Worm (Caenorhabditis elegans) whole organism, late embryonic: ENCODE results near the gene gipc-1.
A peak's percentile ranks its signal among the peaks of the same experiment; 100 is the strongest.

Experiments used
- C38D4.7 ChIP-seq: fragments of 200-800 bp; sonication (Bioruptor generic); optimal IDR thresholded peaks from 2 replicates; lab custom pipeline; 2018; ENCODE audit warnings: mild to moderate bottlenecking, missing genetic modification characterization, moderate library complexity, missing compliant biosample characterization
- K02D7.2 ChIP-seq: sonication (generic microtip); optimal IDR thresholded peaks from 2 replicates; lab custom pipeline; 2017; ENCODE audit warnings: mild to moderate bottlenecking, missing genetic modification characterization, missing compliant biosample characterization
- K09A11.1 ChIP-seq: sonication (generic microtip); optimal IDR thresholded peaks from 2 replicates; lab custom pipeline; 2017; ENCODE audit warnings: antibody characterized with exemption, mild to moderate bottlenecking, missing genetic modification characterization, missing compliant biosample characterization; ENCODE audit not compliant: insufficient read depth
- ama-1 ChIP-seq: fragments of 150-350 bp; optimal IDR thresholded peaks from 2 replicates; lab custom pipeline; 2014
- ceh-18 ChIP-seq: sonication (generic microtip); optimal IDR thresholded peaks from 2 replicates; lab custom pipeline; 2016; ENCODE audit warnings: missing genetic modification characterization, missing compliant biosample characterization
- ceh-19 ChIP-seq: fragments of 200-800 bp; sonication (Bioruptor generic); optimal IDR thresholded peaks from 2 replicates; lab custom pipeline; 2018; ENCODE audit warnings: mild to moderate bottlenecking, missing genetic modification characterization, missing compliant biosample characterization
- ceh-22 ChIP-seq: sonication (generic microtip); optimal IDR thresholded peaks from 2 replicates; lab custom pipeline; 2017; ENCODE audit warnings: missing biosample characterization, missing genetic modification characterization
- ceh-30 ChIP-seq: fragments of 150-350 bp; optimal IDR thresholded peaks from 2 replicates; lab custom pipeline; 2014; ENCODE audit warnings: missing biosample characterization, missing genetic modification characterization
- ceh-31 ChIP-seq: sonication (generic microtip); optimal IDR thresholded peaks from 2 replicates; lab custom pipeline; 2016; ENCODE audit warnings: missing genetic modification characterization, missing compliant biosample characterization
- ceh-34 ChIP-seq: sonication (generic microtip); optimal IDR thresholded peaks from 2 replicates; lab custom pipeline; 2016; ENCODE audit warnings: mild to moderate bottlenecking, missing genetic modification characterization, missing compliant biosample characterization
- ceh-45 ChIP-seq: fragments of 200-800 bp; sonication (Bioruptor generic); IDR thresholded peaks from 2 replicates; pipeline ENCODE4 v1.3.6; 2022; ENCODE audit warnings: missing genetic modification reagents, missing genetic modification characterization, missing compliant biosample characterization
- ceh-48 ChIP-seq: sonication (generic microtip); optimal IDR thresholded peaks from 2 replicates; lab custom pipeline; 2016; ENCODE audit warnings: missing genetic modification characterization, inconsistent platforms, missing compliant biosample characterization
- che-1 ChIP-seq: sonication (generic microtip); optimal IDR thresholded peaks from 2 replicates; lab custom pipeline; 2016; ENCODE audit warnings: mild to moderate bottlenecking, missing genetic modification characterization, missing compliant biosample characterization
- dve-1 ChIP-seq: sonication (generic microtip); optimal IDR thresholded peaks from 2 replicates; lab custom pipeline; 2017; ENCODE audit warnings: antibody characterized with exemption, mild to moderate bottlenecking, missing genetic modification characterization, missing compliant biosample characterization
- elt-2 ChIP-seq: sonication (generic microtip); optimal IDR thresholded peaks from 2 replicates; lab custom pipeline; 2016; ENCODE audit warnings: missing genetic modification reagents, missing genetic modification characterization, missing compliant biosample characterization
- fax-1 ChIP-seq: sonication (generic microtip); optimal IDR thresholded peaks from 2 replicates; lab custom pipeline; 2016; ENCODE audit warnings: missing genotype, missing genetic modification characterization, missing compliant biosample characterization
- fkh-10 ChIP-seq: fragments of 150-350 bp; optimal IDR thresholded peaks from 2 replicates; lab custom pipeline; 2014; ENCODE audit warnings: missing biosample characterization, missing genetic modification reagents, missing genetic modification characterization
- gmeb-2 ChIP-seq: sonication (generic microtip); optimal IDR thresholded peaks from 2 replicates; lab custom pipeline; 2016; ENCODE audit warnings: missing genetic modification characterization, inconsistent platforms, missing compliant biosample characterization
- hlh-15 ChIP-seq: sonication (generic microtip); optimal IDR thresholded peaks from 2 replicates; lab custom pipeline; 2016; ENCODE audit warnings: missing genetic modification characterization, missing compliant biosample characterization
- hlh-30 ChIP-seq: sonication (generic microtip); optimal IDR thresholded peaks from 2 replicates; lab custom pipeline; 2017; ENCODE audit warnings: antibody characterized with exemption, missing genetic modification characterization, missing compliant biosample characterization; ENCODE audit not compliant: insufficient read depth
- hlh-6 ChIP-seq: sonication (generic microtip); optimal IDR thresholded peaks from 2 replicates; lab custom pipeline; 2016; ENCODE audit warnings: missing genotype, missing genetic modification characterization, missing compliant biosample characterization
- madf-2 ChIP-seq: sonication (generic microtip); optimal IDR thresholded peaks from 2 replicates; lab custom pipeline; 2017; ENCODE audit warnings: missing genetic modification characterization, missing compliant biosample characterization
- nfya-1 ChIP-seq: sonication (generic microtip); optimal IDR thresholded peaks from 2 replicates; lab custom pipeline; 2017; ENCODE audit warnings: missing genetic modification characterization, mild to moderate bottlenecking, missing compliant biosample characterization, antibody characterized with exemption, moderate library complexity
- nhr-11 ChIP-seq: fragments of 150-350 bp; optimal IDR thresholded peaks from 2 replicates; lab custom pipeline; 2014; ENCODE audit warnings: missing biosample characterization, missing genetic modification characterization
- pha-4 ChIP-seq: fragments of 150-350 bp; optimal IDR thresholded peaks from 2 replicates; lab custom pipeline; 2018; ENCODE audit warnings: missing biosample characterization, missing genetic modification reagents, missing genetic modification characterization
- pqm-1 ChIP-seq: sonication (generic microtip); optimal IDR thresholded peaks from 2 replicates; lab custom pipeline; 2016; ENCODE audit warnings: missing genetic modification characterization, missing compliant biosample characterization
- pros-1 ChIP-seq: fragments of 150-350 bp; optimal IDR thresholded peaks from 2 replicates; lab custom pipeline; 2014; ENCODE audit warnings: missing biosample characterization, missing genetic modification reagents, missing genetic modification characterization
- rnt-1 ChIP-seq: sonication (generic microtip); optimal IDR thresholded peaks from 2 replicates; lab custom pipeline; 2016; ENCODE audit warnings: missing genetic modification characterization, missing compliant biosample characterization
- sox-2 ChIP-seq: fragments of 200-800 bp; sonication (Bioruptor generic); IDR thresholded peaks from 2 replicates; pipeline ENCODE4 v1.3.6; 2022; ENCODE audit warnings: missing genetic modification reagents, missing genetic modification characterization, missing compliant biosample characterization
- syd-9 ChIP-seq: sonication (generic microtip); optimal IDR thresholded peaks from 2 replicates; lab custom pipeline; 2016; ENCODE audit warnings: mild to moderate bottlenecking, missing genetic modification characterization, moderate library complexity, missing compliant biosample characterization
- tbx-7 ChIP-seq: sonication (generic microtip); optimal IDR thresholded peaks from 2 replicates; lab custom pipeline; 2016; ENCODE audit warnings: missing genotype, missing genetic modification characterization, missing compliant biosample characterization
- unc-3 ChIP-seq, 2 experiments: fragments of 200-800 bp in 1 of 2; sonication (Bioruptor generic) in 1 of 2; sonication (generic microtip) in 1 of 2; conservative IDR thresholded peaks in 1 of 2; optimal IDR thresholded peaks in 1 of 2; 2 replicates each; pipeline versions ENCODE4 v1.3.6 to Lab custom; 2016 to 2022; ENCODE audit warnings: missing compliant biosample characterization in 2 of 2, missing genetic modification characterization in 2 of 2, missing genetic modification reagents in 1 of 2
- unc-42 ChIP-seq: sonication (generic microtip); optimal IDR thresholded peaks from 2 replicates; lab custom pipeline; 2016; ENCODE audit warnings: missing genotype, missing genetic modification characterization, missing compliant biosample characterization
- unc-55 ChIP-seq: sonication (generic microtip); optimal IDR thresholded peaks from 2 replicates; lab custom pipeline; 2017; ENCODE audit warnings: missing biosample characterization, missing genetic modification reagents, missing genetic modification characterization
- ztf-16 ChIP-seq: sonication (generic microtip); optimal IDR thresholded peaks from 2 replicates; lab custom pipeline; 2017; ENCODE audit warnings: missing genetic modification characterization, missing compliant biosample characterization

gipc-1 gene

DNA sequence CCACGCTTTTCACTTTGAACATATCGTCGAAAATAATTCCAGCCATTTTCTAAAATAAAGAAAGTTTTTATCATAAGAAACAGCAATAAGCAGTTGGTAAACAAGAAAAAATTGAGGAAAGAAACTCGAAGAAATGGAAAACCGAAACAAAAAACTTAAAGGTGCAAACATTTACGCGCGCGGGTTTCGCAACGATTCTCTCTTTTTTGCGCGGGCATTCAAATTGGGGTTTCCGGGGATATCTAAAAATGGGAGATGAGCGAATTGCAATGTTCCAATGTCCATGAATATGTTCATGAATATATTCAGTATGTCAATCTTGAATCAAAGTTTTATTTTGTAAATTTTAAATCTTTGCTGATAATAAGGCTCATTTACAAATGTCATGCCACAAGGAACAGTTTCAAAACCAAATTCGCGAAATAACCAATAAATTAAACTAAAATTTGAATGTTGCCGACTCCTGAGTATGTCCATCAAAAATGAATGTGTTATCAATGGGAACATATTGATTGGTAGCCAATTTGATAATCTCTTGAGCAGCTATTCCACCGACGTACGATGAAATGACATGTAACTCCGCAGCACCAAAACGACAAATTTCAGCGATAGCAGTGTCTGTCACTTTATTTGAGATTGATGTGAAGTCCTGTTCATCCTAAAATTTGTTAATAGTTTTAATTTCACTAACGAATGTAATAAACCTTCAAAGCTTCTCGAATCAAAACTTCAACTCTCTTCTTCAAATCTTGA, 47.6 kb downstream of the gipc-1 start, which contains the start of gene rpb-8:
rpb-8 (minus strand) TSS at position 49 of the 753 bp plus-strand sequence.
- TF ChIP-seq ceh-31 (tag; lab: Kevin White, UChicago) (peak; percentile 41), unc-55 (GFP tag; lab: Kevin White, UChicago) (no peak), hlh-6 (tag; lab: Kevin White, UChicago) (no peak), unc-42 (tag; lab: Kevin White, UChicago) (peak; percentile 15), ceh-22 (tag; lab: Kevin White, UChicago) (no peak), nfya-1 (peak; percentile 46)

DNA sequence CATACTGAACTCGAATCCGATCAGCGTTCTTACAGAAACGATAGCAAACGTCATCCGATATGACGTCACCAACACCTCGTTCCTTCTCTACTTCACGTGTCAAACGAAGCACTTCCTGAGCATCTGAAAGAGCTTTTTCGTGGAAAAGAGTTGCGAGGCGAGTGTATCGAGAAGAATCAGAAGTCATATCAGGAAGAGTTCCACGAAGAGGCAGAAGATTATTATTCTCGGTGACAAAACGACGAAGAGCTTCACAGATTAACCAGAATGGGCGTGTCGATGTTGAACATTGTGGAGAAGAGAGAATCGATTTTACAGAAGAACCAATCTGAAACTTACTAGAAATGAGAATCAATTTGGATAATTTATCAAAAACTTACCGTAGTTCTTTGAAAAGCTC, 48.3 kb downstream of the gipc-1 start:
- no peak for TF ChIP-seq ceh-30
- no peak for TF ChIP-seq pha-4 (tag; lab: Kevin White, UChicago)
- TF ChIP-seq ama-1 (lab: Kevin White, UChicago), result no peak
- no peak for TF ChIP-seq ztf-16 (tag; lab: Kevin White, UChicago)
- no peak for TF ChIP-seq ceh-45 (GFP tag; lab: Robert Waterston, UW)
- TF ChIP-seq tbx-7, result no peak
- no peak for TF ChIP-seq ceh-48 (tag; lab: Kevin White, UChicago)
- no peak for TF ChIP-seq pros-1 (tag; lab: Kevin White, UChicago)
- no peak for TF ChIP-seq fax-1
- no peak for TF ChIP-seq nhr-11
- TF ChIP-seq C38D4.7 (GFP tag; lab: Kevin White, UChicago), result no peak
- TF ChIP-seq K09A11.1 (tag; lab: Kevin White, UChicago), result no peak
- TF ChIP-seq sox-2 (GFP tag; lab: Robert Waterston, UW), result no peak
- TF ChIP-seq fkh-10 (GFP tag; lab: Kevin White, UChicago), result no peak
- TF ChIP-seq hlh-15, result no peak
- TF ChIP-seq ceh-19 (GFP tag; lab: Kevin White, UChicago), result no peak
- TF ChIP-seq unc-3 (GFP tag; conservative IDR thresholded peaks at IDR 0.05; lab: Robert Waterston, UW), result no peak
- TF ChIP-seq unc-3 (tag; optimal IDR thresholded peaks at IDR 0.05; lab: Kevin White, UChicago), result no peak
- TF ChIP-seq, all 69 proteins: peak for 0

DNA sequence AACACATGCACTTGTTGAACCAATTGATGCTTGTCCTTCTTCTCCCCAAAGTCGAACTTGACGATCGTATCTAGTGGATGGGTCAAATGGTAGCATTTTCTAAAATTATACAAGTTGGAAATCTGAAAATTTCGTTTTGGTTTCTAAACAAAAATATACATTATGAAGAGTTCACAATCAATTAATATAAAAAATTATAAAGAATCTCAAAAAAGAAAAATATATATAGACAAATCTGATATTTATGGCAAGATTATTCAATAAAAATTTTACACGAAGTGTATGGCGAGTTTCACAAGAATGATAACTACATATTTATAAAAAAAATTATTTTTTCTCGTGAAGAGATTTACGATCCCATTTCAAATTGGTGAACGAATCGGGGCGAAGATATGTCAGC, 49.6 kb downstream of the gipc-1 start, which contains the start of gene ula-1:
ula-1 (minus strand) TSS at position 101 of the 400 bp plus-strand sequence.
- no peak for TF ChIP-seq ceh-34
- no peak for TF ChIP-seq K02D7.2 (tag; lab: Kevin White, UChicago)
- TF ChIP-seq rnt-1, result no peak
- no peak for TF ChIP-seq dve-1 (tag; lab: Kevin White, UChicago)
- no peak for TF ChIP-seq che-1 (tag; lab: Kevin White, UChicago)
- no peak for TF ChIP-seq nfya-1
- TF ChIP-seq pqm-1 (tag; lab: Kevin White, UChicago), result no peak
- no peak for TF ChIP-seq ceh-18 (tag; lab: Kevin White, UChicago)
- TF ChIP-seq gmeb-2, result no peak
- no peak for TF ChIP-seq hlh-30
- no peak for TF ChIP-seq syd-9
- no peak for TF ChIP-seq madf-2
- no peak for TF ChIP-seq fkh-10 (GFP tag; lab: Kevin White, UChicago)
- no peak for TF ChIP-seq hlh-6 (tag; lab: Kevin White, UChicago)
- TF ChIP-seq elt-2 (tag; lab: Kevin White, UChicago), result no peak
- TF ChIP-seq ama-1 (lab: Kevin White, UChicago), result no peak
- TF ChIP-seq, all 69 proteins: peak for 0
